Fruit fly (Drosophila melanogaster) ovary, adult (tissue): Measurements from ENCODE around the gene Eig71Eg.

Experiments
- CG17801 ChIP-seq: fragments of 200-800 bp; optimal IDR thresholded peaks from 2 replicates; lab custom pipeline; 2019; ENCODE audit warnings: missing biosample characterization, mild to moderate bottlenecking, missing genetic modification characterization, moderate library complexity; ENCODE audit not compliant: partially characterized antibody

Eig71Eg gene

DNA sequence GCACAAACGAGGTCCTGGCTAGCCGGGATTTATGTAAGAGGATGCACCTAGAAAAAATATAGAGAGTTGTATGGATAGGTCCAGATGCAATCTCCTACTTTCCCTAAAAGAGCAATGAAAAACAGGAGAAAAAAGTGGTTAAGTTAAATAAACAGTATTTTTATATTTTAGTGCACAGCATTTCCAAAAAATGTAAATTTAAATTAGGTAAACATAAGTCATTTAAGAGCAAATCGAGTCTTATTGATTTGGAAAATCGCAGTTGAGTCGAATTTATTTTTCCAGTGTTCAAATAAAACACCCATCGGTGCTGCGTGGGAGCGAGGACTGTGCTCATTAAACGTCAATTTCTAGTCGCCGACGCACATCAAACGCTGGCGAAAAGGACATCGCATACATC, 8.3 kb downstream of the Eig71Eg start:
- no peak for TF ChIP-seq CG17801 (GFP tag; lab: Kevin White, UChicago)

DNA sequence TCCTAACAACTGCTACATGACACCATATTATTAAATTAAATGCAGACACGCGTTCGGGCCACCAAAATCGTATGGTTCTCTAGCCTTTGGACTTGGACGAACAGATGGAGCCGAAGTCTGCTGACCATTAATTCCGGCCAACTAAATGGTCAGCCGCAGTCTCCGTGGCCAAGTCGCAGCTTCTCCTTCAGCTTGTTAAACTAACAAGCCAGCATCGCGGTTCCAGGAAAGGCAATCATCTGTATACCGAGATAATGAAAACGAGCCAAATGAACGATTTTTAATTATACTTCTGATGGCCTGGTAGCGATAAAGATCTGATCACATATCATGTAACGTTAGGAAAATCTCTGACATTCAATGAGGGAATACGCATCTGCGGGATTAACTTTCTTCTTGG, 12.5 kb downstream of the Eig71Eg start:
- TF ChIP-seq CG17801 (GFP tag; lab: Kevin White, UChicago) = no peak

DNA sequence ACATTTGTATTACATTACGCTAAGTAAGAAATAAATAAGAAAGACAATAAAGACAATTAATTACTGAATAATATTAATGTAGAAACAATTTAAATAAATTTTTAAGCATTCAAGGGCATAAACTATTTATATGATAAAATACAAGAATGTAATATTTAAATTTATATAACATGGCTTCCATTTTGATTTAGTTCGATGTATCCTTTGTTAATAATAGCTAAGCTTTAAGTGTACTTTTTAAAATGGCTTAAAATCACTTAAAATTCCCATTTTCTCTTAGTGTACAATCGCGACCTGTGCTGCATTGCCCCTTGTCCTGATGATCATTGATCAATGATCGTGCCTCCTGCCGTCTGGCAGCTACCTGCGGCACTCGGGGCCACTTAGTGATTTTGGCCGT, 13.0 kb downstream of the Eig71Eg start:
- no peak for TF ChIP-seq CG17801 (GFP tag; lab: Kevin White, UChicago)

DNA sequence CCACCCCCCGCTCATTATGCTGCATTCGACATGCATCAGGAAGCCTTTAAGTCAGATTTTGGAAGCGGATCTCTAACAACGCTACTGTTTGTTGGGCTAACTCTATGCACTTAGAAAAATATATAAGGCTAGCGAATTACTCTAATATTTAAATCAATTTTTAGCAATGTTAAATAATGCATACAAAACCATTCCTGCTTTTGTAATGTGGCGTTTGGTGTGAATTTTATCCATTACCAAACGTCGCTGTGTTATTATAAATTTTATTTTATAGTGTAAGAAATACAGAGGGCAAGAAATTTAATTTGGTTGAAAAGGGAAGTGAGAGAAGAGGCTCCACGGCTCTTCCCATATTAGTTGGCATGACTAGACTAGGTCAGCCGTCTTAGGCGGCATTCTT, 15.4 kb downstream of the Eig71Eg start:
- no peak for TF ChIP-seq CG17801 (GFP tag; lab: Kevin White, UChicago)

DNA sequence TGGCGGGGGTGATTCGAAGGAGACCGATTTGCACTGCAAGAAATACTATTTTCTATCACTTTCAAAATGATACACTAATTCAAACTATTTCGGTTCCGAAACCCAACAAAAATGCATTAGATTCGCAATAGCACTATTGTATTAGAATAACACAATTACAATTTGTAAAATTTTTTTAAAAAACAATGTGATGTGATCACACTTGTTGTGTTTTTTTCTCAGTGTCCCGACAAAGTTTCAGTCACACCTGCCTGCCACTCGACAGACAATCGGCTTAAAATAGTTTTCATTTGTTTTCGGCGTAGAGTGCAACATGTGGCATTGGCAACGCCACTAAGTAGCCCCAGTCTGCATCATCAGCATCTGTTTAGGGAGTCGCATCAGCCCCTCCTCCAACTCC, 17.7 kb downstream of the Eig71Eg start:
- no peak for TF ChIP-seq CG17801 (GFP tag; lab: Kevin White, UChicago)

DNA sequence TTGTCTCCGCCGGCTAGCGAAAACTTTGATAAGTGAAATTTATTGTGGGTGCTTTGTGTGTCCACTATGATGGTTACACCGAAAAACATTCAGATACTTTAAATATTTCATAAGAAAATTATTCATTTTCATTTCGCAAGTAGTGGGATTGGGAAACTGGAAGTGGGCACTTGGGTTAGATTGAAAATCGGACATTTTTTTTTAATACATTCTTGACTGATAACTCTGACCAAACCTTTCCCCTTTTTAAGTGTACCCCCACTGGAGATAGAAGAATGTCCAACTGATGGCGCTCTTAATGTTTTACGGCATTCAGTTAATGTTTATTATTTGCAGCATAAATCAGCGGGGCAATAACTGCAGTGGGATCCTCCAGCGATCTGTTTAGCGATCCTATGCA, 20.2 kb downstream of the Eig71Eg start:
- TF ChIP-seq CG17801 (GFP tag; lab: Kevin White, UChicago) = no peak

DNA sequence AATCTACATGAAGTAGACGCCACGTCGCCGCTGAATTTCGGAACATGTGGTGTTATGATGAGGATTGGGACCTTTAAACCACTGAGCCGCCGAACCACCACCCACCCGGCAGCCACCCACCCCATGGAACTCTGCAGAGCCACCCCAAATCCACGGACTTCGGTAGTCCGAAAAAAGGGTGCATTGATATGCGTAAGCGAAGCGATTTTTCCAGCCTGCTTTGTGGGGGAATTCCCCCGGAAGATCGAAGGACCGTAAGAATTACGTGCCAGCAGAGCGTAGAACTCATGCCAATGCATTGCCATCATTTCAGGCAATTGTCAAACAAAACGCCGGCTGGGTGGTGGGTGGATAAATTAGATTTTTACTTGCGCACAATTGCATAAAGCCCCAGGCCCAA, 20.9 kb downstream of the Eig71Eg start:
- TF ChIP-seq CG17801 (GFP tag; lab: Kevin White, UChicago) = no peak

DNA sequence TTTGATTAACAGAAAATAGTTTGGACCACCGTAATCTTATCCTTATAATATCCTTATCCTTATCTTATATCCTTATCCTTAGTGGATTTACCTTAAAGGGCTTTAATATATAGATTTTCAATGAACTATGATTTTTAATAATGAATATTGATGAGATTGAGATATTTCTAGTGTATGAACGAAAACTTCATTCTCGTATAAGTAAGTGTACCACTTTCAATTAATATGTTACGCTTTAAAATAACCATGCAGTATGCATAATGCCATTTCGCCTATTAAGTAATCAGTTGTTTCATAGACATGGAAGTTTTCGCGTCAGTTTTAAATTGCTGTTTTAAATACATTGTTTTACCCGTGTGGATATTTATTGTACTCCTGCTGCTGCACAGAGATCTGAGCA, 22.0 kb downstream of the Eig71Eg start, which contains the start of gene CG7304:
CG7304 (plus strand) TSS at position 301 of the 400 bp plus-strand sequence.
- no peak for TF ChIP-seq CG17801 (GFP tag; lab: Kevin White, UChicago)

DNA sequence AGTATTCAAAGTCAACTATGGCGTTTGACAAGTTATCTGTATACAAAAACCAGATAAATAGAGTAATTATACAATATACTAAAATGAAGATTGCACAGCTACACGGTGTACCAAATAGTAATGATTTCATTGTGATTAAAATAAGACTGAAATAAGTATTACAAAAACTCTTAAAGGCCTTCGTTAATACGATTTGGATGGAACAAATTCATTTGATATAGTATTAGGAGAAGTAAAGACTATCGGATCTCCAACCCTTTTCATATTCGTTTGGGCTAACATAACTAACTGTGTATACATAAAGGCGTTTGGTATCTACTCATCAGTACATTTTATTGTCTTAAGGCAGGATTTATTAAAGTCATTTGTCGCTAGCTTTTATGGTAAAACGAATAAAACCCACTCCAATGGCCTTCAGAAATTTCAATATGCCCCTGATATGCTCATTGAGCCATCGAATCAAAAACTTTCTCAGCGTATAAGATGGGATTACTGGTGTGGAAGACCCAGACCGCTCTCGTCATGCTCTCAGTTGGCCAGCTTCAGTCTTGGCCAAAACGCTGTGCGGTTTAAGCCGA, 26.0 kb downstream of the Eig71Eg start, which contains the start of the genes CG7579 and Pgant8:
CG7579 (minus strand) TSS at position 101 of the 578 bp plus-strand sequence.
Pgant8 (plus strand) TSS at position 528 of the 578 bp plus-strand sequence.
- no peak for TF ChIP-seq CG17801 (GFP tag; lab: Kevin White, UChicago)

DNA sequence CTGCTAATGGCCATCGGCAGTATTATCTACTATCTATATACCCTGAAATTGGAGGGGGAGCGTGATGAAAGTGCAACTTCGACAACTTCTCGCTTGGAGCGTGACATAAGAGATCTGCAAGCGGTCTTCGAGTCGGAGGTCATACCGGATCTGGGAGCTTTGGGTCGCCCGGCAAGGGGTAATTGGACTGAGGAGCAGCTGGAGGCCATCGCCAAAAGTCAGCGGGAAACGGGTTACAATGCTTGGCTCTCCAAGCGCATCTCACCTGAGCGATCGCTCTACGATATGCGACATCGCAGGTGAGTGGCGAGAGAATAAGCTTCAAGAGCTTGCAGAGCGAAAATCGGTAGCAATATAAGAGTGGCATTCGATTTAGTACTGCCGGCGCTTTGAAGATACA, 26.6 kb downstream of the Eig71Eg start:
- TF ChIP-seq CG17801 (GFP tag; lab: Kevin White, UChicago) = no peak

DNA sequence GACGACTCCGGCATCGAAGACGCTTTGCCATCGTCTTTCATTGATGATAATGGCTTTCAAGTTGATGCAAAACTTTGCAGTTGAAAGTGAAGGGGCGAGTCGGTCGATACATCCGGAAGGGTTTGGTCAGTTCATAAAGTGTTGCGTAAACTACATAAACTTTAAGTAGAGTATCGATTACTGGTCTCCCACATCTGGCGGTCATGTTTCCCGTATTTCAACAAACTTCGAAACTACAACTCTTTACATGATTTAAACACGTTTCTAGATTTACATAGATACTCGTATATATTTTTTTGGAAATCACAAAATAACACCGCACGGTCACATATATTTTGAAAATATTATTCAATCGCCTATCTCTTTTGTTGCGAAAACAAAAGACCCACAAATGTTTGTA, 30.4 kb downstream of the Eig71Eg start, which contains the start of gene CG34452:
CG34452 (minus strand) TSS at position 101 of the 400 bp plus-strand sequence.
- TF ChIP-seq CG17801 (GFP tag; lab: Kevin White, UChicago) = no peak

DNA sequence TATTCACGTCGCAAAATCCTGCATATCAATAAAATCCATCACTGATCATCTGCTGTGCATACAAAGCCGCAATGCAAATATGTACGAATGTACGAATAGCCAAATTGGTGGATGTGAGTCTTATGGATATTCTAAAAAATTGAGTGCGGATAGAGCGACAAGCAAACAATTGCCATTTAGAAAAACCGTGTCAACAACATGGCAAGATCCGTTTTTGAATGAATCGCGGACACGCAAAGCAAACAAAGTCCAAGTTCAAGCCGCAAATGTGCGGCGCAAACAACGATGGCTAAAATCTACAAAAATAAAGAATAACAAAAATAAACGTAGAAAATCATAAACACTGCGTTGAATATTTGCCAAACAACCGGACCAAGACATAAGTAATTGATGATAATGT, 32.1 kb downstream of the Eig71Eg start:
- no peak for TF ChIP-seq CG17801 (GFP tag; lab: Kevin White, UChicago)

DNA sequence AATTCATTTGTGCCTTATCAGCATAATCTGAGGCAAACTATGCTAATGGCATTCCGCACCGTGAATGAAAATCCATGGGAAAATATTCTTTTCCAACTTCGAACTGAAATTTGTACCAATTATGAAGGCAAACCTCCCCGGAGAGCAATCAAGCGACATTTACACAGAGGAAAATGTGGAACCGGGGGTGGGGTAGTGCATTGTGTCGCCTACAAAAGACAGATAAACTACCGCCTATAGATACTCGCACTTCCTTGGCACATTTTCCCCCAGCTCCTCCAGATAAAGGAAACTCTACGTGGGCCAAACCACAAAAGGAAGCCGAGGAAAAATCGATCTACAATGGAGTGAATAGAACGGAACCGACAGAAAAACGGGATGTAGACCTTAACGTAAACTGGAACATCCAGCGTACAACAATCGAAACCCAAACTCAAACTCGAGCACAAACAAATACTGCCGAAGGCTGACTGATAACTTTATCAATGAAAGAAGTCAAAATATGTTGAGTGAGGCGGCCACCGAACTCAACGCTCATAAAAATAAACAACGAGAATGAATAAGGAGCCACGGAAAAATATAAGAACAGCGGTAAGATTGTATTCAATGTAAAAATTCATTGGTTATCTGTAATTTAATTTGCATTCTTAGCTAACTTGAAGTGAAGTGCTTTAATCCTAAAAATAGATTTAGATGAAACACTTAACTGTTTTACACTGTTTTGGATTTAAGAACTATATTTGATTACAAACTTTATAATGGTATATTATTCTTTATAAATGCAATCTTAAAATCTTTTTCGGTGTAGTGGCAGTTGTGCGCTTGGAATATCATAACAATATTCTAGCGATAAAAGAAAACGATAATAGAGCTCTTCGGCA, 33.5 kb downstream of the Eig71Eg start:
- no peak for TF ChIP-seq CG17801 (GFP tag; lab: Kevin White, UChicago)

DNA sequence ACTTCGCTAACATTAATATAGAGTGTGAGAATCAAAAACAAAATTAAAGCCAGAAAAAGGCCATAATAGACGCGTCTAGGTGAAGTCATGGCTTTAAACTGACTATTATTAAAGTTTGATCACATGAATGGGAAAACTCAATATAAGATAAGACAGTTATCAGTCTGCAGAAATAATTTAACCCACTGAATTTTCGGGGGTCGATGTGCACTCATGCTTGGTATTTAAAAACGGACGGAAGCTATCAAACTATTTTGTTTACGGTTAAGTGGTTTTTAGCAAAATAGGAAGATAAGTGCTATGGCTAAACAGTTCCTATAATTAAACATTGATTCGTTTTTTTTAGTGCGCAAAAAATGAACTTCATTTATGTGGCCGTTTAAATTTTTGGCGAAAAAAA, 34.5 kb downstream of the Eig71Eg start, which contains the start of gene CG34451:
CG34451 (minus strand) TSS at position 101 of the 400 bp plus-strand sequence.
- TF ChIP-seq CG17801 (GFP tag; lab: Kevin White, UChicago) = no peak

DNA sequence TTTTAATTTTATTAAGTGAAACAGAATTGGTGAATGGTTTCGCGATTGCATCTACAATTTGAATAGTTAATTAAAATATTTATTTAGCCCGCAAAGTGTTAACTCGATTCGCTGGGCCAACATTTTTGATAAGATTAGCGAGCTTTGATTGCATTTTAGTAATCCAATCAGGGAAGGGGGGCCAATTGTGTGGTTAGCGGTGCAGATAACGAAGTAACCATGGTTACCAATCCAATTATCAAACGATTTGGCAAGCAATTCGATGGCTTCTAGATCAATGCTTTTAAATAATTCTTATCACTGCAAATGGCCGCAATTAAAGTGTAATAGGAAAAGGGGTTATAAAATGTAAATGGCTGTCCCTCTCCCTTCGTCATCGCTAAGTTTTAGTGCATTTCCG, 35.0 kb downstream of the Eig71Eg start:
- no peak for TF ChIP-seq CG17801 (GFP tag; lab: Kevin White, UChicago)
